Fruit fly (Drosophila melanogaster) ovary, adult (tissue): ENCODE results near the gene mtTFB2.
A peak's percentile ranks its signal among the peaks of the same experiment; 100 is the strongest.

ENCODE experiments used
- CG17801 ChIP-seq: fragments of 200-800 bp; optimal IDR thresholded peaks from 2 replicates; lab custom pipeline; 2019; ENCODE audit warnings: missing biosample characterization, mild to moderate bottlenecking, missing genetic modification characterization, moderate library complexity; ENCODE audit not compliant: partially characterized antibody

The mtTFB2 gene

DNA sequence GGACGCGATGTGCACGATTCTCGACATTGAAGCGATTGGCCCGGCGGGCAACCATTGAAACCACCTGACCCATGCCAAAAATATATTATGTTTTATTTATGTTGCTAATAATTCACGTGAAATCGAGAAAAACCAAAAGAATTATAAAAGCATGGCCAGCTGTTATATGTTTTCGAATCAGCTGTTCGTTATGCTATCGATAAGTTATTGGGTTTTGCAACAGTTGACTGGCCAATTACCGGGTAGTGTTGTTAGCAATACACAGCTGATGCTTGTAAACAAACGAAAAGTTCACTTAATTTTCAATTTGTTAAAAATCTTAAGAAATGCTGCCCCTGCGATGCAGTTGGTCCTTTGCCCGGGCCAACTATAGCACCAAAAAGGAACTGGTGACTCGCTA, at the start of gene mtTFB2, which contains the start of gene CG11722:
TSS of gene mtTFB2 (plus strand) at position 232 of the 400 bp plus-strand sequence.
TSS of gene CG11722 (minus strand) at position 200 of the 400 bp plus-strand sequence.
- TF ChIP-seq CG17801 (GFP tag; lab: Kevin White, UChicago) = peak; percentile 40

DNA sequence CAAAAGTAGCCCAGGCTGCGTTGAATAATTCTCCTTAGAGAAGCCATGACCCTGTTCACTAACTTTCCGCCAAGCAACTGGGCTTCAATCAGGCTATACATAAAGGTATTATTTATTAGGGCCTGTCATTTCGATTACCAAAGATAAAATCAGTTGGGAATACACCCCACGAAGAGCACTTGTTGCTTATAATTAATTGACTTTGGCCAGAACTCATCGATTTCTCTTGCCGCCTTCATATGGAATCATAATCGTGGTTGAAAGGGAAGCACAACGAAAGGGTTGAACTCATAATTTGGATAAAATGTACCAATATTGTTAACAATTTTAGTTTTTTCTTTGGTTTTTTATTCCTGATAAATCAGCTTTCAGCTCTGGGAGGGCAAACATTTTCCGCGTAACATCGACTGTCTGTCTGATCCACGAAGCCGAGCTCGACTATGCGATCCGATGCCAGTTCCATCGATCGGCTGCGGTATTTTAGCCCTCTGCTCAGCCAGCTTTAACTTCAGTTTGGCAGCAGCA, 48.6 kb upstream of the mtTFB2 start, which contains the start of the genes Gr85a and Spn85F:
TSS of gene Gr85a (minus strand) at position 101 of the 525 bp plus-strand sequence.
TSS of gene Spn85F (plus strand) at position 475 of the 525 bp plus-strand sequence.
- TF ChIP-seq CG17801 (GFP tag; lab: Kevin White, UChicago) = no peak

DNA sequence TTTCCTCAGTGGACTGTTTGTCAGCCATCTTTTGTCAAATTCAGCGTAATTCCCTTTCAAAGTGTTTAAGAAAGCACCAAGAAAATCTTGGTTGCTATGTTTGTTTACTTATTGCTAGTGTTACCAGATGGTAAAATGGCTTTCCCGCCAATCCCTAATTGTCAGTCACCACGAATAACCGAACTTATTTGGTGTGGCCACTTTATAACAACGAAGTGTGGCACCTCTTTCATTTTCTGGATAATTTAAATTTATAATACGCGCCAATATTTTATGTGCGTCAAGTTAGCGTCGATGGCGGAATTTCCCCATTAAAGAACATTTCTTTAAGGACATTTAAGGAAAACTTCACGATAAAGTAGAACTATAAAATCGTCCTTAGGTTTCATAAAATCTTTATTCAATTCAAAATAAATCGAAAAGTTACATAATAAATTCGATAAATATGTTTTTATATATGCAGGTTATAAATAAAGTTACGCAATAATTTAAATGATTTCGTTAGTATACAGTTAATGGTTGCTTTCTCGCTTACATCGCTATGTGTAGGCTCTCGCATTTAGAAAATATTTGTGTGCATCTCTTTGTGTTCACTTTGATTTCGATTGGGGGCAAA, 44.1 kb upstream of the mtTFB2 start, which contains the start of gene CG5359:
TSS of gene CG5359 (minus strand) at position 103 of the 616 bp plus-strand sequence.
- no peak for TF ChIP-seq CG17801 (GFP tag; lab: Kevin White, UChicago)

DNA sequence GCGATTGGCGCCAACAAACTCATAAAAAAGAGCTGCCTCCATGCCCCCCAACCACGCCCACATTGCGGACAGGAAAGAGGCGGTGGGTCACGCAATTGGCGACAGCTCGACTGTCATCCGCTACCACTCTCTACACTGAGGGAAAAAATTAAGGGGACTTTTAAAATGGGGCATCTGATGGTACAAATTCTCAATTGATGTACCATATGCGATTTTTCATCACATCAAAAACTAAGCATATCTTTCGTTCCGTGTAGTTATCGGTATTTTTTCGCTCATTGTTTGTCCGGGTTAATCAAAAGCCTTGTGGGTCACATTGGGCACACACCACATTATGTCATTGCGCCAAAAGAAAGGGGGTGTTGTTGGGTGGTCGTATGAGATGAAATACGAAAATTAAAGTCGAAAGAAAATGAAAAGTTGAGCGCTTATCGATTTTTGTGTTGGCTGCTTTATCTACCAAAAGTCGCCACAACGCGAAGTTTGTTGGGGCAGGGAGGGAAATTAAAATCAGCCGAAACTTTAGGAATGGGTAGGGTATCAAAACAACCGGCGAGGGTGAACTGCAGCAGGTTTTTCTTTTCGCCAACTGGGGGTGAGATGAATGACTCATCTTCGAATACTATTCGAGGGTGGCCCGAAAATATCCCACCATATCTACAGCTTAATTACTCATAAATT, 21.2 kb upstream of the mtTFB2 start:
- TF ChIP-seq CG17801 (GFP tag; lab: Kevin White, UChicago) = no peak

DNA sequence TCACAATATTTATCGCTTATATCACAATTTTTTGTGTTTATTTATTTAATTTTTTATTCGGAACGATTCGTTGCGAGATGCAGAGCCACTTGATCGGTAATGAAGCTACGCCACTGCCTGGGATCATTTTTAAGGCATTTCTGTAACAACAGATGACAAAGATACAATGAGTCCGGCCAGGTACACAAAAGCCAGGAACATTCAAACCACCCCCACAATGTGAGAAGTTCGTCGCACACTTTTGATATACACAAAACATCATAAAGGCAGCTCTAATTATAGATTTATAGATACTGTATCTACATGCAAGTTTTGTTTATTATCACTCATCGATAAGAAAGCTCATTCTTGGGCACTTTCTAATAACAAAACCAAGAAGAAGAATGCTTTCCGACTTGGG, 20.3 kb upstream of the mtTFB2 start, which contains the start of gene CG31407:
TSS of gene CG31407 (minus strand) at position 101 of the 400 bp plus-strand sequence.
- no peak for TF ChIP-seq CG17801 (GFP tag; lab: Kevin White, UChicago)

DNA sequence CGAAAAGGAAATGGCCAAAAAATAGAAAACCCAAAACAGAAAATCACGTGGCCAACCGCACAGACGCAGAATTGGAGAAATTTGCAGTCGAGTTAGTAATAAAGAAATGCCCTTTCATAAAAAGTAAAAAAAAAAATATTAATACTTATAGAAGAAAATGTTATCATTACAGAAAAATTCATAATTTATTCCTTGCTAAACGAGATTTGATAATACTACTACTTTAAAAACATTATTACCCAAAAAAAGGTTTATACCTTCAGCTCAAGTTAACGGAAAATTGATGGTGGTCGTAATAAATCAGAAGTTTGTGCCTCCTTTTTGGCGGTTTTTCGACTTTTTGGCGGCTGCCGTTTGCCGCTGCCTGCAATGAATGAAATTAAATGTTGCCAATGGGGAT, 17.0 kb upstream of the mtTFB2 start:
- TF ChIP-seq CG17801 (GFP tag; lab: Kevin White, UChicago) = no peak

DNA sequence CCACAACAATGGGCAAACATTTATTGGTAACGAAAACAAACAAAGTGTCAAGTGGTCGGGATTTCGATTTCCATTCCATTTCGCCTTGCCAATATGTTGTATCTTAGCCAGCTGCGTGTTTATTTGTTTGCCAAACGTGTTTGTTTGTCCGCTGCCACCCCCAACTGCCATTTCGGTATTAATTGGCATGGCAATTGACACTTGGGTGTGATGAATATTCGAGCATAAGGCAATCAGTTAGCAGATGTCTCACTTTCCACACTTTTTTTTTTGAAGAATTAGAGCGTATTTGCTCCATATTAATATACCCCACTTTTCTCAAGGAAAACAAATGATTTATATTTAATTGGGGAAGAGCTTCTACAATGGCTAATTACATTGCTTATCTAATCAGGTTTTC, 13.9 kb upstream of the mtTFB2 start:
- no peak for TF ChIP-seq CG17801 (GFP tag; lab: Kevin White, UChicago)

DNA sequence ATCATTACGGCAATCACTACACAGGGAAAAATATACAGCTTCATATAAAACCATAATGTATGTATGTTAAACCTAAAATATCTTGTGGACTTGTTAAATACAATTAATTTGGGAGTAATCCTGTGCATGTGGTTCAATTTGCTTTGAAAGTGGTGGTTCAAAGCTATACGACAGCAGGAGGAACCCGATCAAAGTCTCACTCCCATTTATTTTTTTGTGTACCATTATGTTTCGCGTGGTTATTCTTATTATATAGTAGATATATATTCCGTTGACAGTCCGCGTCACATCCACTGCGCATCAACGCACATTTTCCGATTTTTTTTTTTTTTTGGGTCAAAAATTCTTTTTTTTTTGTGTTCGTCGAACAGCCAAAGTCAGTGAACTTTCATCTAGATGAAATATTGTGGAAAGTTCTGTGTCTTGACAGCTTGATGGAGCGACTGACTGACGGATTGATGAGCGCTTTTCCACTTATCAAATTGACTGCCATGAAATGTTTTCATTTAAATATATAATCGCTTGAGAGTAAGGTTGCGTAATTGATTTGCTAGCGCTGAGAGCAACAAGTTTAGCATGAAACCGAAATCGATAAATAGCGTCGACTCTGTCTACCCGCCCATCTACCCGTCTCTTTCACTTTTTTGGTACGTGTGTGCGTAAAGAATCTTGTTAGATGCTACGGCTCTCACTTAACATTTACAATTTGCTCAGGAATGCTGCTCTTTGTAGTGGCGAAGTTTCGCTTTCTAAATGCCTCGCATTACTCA, 12.2 kb upstream of the mtTFB2 start:
- no peak for TF ChIP-seq CG17801 (GFP tag; lab: Kevin White, UChicago)

DNA sequence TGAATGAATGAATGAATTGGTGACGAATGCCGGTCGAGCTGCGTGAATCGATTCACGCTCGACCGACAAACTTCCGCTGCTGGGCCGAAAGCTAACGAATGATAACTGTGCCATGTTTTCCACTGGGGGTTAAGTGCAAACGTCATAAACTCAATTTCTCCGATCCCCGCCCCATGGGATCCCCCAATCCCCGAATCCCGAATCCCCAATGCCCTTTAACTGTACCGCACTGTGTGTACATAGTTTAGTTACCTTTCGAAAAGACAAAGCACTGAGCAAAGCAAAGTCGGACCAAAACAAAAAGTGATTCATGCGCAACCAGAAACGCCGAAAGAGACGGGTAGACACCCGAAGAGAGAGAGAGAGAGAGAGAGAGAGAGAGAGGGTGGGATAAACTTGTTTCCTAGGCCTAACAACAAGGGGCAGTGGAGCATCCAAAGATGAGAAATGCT, 10.4 kb upstream of the mtTFB2 start:
- TF ChIP-seq CG17801 (GFP tag; lab: Kevin White, UChicago) = no peak

DNA sequence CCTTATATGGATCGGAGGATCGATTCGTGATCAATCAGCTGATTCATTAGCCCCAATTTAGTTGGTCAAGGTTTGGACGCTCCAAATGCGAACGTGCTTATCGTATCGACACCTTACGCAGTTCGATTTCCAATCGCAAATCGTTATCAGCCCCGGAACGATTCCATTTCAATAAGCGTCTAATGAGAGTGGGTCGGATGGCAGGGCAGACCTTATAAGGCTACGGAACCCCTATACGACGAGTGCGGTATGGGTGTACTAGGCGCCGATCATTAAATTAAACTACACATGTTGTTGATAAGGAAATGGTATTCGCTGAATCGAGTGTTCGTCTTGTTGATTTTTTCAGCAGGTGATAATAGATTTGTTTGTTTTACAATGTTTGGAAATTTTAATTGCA, 9.6 kb upstream of the mtTFB2 start:
- TF ChIP-seq CG17801 (GFP tag; lab: Kevin White, UChicago) = no peak

DNA sequence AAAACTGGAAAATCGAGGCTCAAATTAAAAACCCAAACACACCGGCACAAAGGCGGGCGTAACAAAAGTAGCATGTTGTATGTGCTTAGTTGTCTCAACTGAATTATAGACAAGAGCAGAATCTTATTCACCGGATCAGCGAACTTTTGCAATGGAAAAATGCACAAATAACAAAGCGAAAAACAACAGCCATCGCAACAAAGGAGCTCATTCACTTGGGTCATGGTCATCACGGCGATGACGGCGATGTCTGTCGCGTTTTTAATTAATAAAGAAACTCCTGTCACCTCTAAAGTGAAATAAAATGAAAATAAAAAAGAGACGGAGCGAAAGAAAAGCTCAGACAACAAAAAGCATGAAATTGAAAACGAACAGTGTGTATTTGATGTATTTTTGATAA, 6.2 kb upstream of the mtTFB2 start:
- TF ChIP-seq CG17801 (GFP tag; lab: Kevin White, UChicago) = no peak

DNA sequence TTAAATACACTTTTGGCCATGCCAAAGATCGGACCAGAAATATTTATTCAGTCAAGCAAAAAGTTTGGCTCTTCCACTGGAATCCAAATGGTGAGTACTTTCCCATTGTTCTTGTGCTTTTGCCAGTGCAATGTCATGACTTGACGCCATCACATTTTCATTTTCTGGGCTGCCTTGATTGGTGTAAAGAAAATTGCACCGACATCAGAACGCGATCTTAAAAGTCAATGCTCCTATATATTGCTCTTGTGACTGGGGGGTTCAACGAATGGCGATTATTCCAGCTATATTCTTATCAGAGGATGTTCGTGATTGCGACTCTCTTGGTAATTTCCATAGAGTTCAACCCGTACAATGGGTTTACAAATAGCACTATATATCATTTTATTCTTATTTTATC, 4.9 kb upstream of the mtTFB2 start:
- no peak for TF ChIP-seq CG17801 (GFP tag; lab: Kevin White, UChicago)

DNA sequence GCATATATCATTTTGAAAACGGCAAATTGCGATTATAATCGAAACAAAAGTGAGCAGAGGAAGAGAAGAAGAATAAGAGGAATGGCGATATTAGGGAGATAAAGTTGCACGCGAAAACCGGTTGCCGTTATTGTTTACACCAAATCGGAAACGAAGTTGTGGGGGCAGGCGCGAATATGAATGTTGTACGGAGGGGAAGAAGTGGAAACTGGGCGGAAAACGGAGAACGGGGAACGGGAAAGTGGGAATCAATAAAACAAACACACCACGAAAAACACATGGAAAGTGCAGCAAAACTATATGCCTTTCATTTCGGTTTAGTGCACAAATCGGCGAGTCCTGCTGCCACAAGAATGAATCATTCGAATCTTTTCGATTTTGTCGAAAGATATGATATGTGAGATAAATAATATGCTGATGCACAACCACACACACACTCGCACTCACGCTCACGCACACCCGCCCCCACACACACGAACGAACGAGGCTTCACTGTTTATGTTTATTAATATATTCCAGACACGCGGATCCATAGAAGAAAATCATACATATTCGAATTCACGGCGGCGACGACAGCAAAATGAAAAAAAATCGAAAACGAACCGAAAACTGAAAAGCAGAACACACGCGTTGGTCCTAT, 3.2 kb upstream of the mtTFB2 start:
- no peak for TF ChIP-seq CG17801 (GFP tag; lab: Kevin White, UChicago)

DNA sequence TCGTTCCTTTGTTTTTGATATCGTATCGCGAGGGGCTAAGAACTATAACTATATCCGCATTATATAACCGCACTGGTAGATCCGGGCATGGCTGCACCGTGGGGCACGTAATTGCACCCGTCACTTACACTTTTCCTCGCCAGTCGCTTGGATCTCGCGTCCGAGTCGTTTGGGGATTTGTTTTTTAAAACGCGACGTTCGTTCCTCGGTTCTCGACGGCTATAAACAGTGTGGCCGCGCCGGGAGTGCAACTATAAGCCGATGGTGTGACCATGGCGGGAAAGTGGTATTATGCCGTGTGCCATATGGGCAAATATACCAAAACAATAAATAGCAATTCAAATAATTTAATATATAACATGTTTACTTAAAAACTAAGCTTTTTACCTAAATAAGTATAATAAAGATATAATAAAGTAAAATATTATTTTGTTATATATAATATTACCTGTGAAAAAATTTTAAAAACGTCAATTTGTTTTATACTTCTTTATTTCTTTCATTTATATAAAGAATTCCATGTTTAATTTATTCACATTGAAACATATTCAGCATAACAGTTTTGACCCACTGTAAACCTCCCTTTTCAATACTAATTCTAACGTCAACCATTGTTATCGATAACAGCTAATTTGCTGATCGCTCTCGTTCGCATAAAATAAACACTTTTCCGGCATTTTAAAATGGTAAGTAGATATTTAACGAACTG, 2.6 kb upstream of the mtTFB2 start, which contains the start of the genes Mical and CG3909:
TSS of gene Mical (minus strand) at position 232 of the 709 bp plus-strand sequence.
TSS of gene CG3909 (plus strand) at position 607 of the 709 bp plus-strand sequence.
- TF ChIP-seq CG17801 (GFP tag; lab: Kevin White, UChicago) = peak; percentile 87
